Worm (Caenorhabditis elegans): ENCODE measurements around the gene lgc-8.
A peak's percentile ranks its signal among the peaks of the same experiment; 100 is the strongest.

Gene lgc-8

DNA sequence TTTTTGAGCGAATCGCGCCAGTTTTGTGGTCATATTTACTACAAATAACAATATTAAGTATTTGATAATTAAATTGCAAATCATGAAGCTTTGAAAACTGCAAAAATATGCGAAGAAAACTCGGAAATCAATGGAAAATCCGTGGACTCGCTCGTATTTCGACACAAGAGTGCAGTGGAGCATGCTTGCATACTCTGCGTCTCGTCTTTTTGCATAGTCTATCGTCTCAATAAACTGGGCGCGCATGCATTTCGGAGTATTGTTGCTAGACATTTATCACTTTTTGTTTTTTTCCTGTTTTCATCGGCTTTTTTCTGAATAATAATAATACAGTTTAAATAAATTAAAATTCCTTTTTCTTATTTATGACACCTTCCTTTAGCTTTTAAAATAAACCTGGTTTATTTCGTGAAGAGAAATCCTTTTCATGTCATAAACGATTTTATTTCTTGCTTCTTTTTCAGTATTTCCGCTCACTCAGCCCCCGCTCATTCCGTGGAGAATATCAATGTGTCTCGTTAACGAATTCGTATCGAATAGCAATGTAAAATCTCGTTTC is 52.2 kb downstream of the lgc-8 start, which contains the start of the genes mrps-7 and Y57G11C.3:
TSS of gene mrps-7 (minus strand) at position 38 of the 559 bp plus-strand sequence.
TSS of gene Y57G11C.3 (plus strand) at position 509 of the 559 bp plus-strand sequence.
- TF ChIP-seq tra-4 (tag; optimal IDR thresholded peaks at IDR 0.05) (no peak), hmg-4 (GFP tag; optimal IDR thresholded peaks at IDR 0.05) (peak; percentile 0), F13C5.2 (tag; optimal IDR thresholded peaks at IDR 0.05) (peak; percentile 83)

DNA sequence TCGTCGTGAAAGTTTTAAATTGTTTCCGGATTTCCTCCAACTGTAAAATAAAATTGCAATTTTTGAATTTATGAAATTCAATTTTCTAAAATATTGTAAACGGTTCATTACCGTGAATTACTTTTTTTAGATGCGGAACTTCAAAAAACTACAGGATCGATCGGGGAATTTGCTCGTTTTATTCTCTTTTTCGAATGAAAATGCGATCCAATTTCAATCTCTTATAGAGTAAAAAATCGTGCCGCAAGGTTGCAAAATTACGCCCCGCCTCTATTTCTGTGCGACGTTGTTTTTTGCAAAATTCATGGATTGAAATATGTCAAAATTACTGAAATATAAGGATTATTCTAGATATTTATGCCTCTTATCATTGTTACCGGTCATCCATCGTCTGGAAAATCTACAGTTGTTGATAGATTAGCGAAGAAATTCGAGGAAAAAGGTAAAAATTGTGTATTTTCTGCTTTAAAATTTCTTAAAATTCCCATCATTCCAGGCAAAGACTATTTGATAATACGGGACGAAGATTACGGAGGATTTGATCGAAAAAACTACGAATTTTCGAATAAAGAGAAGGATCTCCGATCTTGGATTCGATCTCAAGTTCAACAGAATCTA is 53.7 kb downstream of the lgc-8 start, which contains the start of gene Y57G11C.43:
TSS of gene Y57G11C.43 (plus strand) at position 224 of the 618 bp plus-strand sequence.
- no peak for TF ChIP-seq aly-1 (tag; optimal IDR thresholded peaks at IDR 0.05)
- no peak for TF ChIP-seq ets-7 (tag; optimal IDR thresholded peaks at IDR 0.05)
- TF ChIP-seq hnd-1 (tag; optimal IDR thresholded peaks at IDR 0.05), result no peak
- no peak for TF ChIP-seq hmbx-1 (tag; optimal IDR thresholded peaks at IDR 0.05)
- no peak for TF ChIP-seq tbx-11 (GFP tag; IDR thresholded peaks at IDR 0.05)
- no peak for TF ChIP-seq tra-4 (tag; optimal IDR thresholded peaks at IDR 0.05)
- TF ChIP-seq F13C5.2 (tag; optimal IDR thresholded peaks at IDR 0.05), result no peak
- no peak for TF ChIP-seq scrt-1 (GFP tag; IDR thresholded peaks at IDR 0.05)
- no peak for TF ChIP-seq flt-1 (GFP tag; IDR thresholded peaks at IDR 0.05)
- TF ChIP-seq hmg-4 (GFP tag; optimal IDR thresholded peaks at IDR 0.05), result no peak
- TF ChIP-seq ceh-13 (GFP tag; optimal IDR thresholded peaks at IDR 0.05), result no peak
- no peak for TF ChIP-seq ceh-36 (tag; optimal IDR thresholded peaks at IDR 0.05)
- TF ChIP-seq pes-1 (GFP tag; IDR thresholded peaks at IDR 0.05), result no peak
- no peak for TF ChIP-seq tbx-37 (GFP tag; conservative IDR thresholded peaks at IDR 0.05)
- no peak for TF ChIP-seq B0310.2 (tag; optimal IDR thresholded peaks at IDR 0.05)
- TF ChIP-seq sea-1 (GFP tag; conservative IDR thresholded peaks at IDR 0.05), result no peak

All from whole organism, early embryonic.